Fruit fly (Drosophila melanogaster): ENCODE data around the gene indra.

The indra gene

dm6 chr3L:1370939-1371338 is 28.7 kb upstream of the indra start (continued):
- no peak for TF ChIP-seq Sry-β (GFP tag; optimal IDR thresholded peaks at IDR 0.05)
- TF ChIP-seq row (GFP tag; IDR thresholded peaks at IDR 0.05), result peak; percentile 27; the same call in 1 of the 3 replicates
- TF ChIP-seq CG8924 (tag; optimal IDR thresholded peaks at IDR 0.05), result peak; percentile 19
- TF ChIP-seq Ptx1 (GFP tag; IDR thresholded peaks at IDR 0.05), result peak; percentile 42
- no peak for TF ChIP-seq HHEX (GFP tag; optimal IDR thresholded peaks at IDR 0.05)
- TF ChIP-seq dpn (GFP tag; optimal IDR thresholded peaks at IDR 0.05), result peak in 1 of 2 experiments; percentile 44
- peak; percentile 37 for TF ChIP-seq CG17359 (tag; optimal IDR thresholded peaks at IDR 0.05)
- TF ChIP-seq CG6654 (GFP tag; optimal IDR thresholded peaks at IDR 0.05), result no peak
- TF ChIP-seq kay (GFP tag; optimal IDR thresholded peaks at IDR 0.05), result no peak
- TF ChIP-seq toy (GFP tag; IDR thresholded peaks at IDR 0.05), result no peak
- peak; percentile 22 for TF ChIP-seq CG30431 (GFP tag; optimal IDR thresholded peaks at IDR 0.05)
- TF ChIP-seq Aef1 (GFP tag; IDR thresholded peaks at IDR 0.05), result no peak
- no peak for TF ChIP-seq tll (GFP tag; optimal IDR thresholded peaks at IDR 0.05)
- peak; percentile 40 for TF ChIP-seq CG30403 (GFP tag; optimal IDR thresholded peaks at IDR 0.05)
- TF ChIP-seq fd64A (GFP tag; optimal IDR thresholded peaks at IDR 0.05), result no peak
- TF ChIP-seq Abd-B (GFP tag; optimal IDR thresholded peaks at IDR 0.05), result peak; percentile 18
- TF ChIP-seq mam (GFP tag; optimal IDR thresholded peaks at IDR 0.05), result no peak
- no peak for TF ChIP-seq Atf-2 (GFP tag; optimal IDR thresholded peaks at IDR 0.05)
- no peak for TF ChIP-seq tx (GFP tag; optimal IDR thresholded peaks at IDR 0.05)
- no peak for TF ChIP-seq CG10431 (GFP tag; optimal IDR thresholded peaks at IDR 0.05)
- no peak for TF ChIP-seq CG17568 (GFP tag; optimal IDR thresholded peaks at IDR 0.05)
- no peak for TF ChIP-seq CG12104 (GFP tag; optimal IDR thresholded peaks at IDR 0.05)
- TF ChIP-seq PHDP (tag; optimal IDR thresholded peaks at IDR 0.05), result no peak
- no peak for TF ChIP-seq Dip3 (GFP tag; optimal IDR thresholded peaks at IDR 0.05)
- no peak for TF ChIP-seq Max (GFP tag; optimal IDR thresholded peaks at IDR 0.05)
- TF ChIP-seq CG2678 (tag; optimal IDR thresholded peaks at IDR 0.05), result no peak
- no peak for TF ChIP-seq NFAT (GFP tag; IDR thresholded peaks at IDR 0.05)
- no peak for TF ChIP-seq slou (GFP tag; optimal IDR thresholded peaks at IDR 0.05)
- TF ChIP-seq Blimp-1 (GFP tag; optimal IDR thresholded peaks at IDR 0.05), result peak; percentile 36
- TF ChIP-seq CG4707 (GFP tag; optimal IDR thresholded peaks at IDR 0.05), result no peak
- TF ChIP-seq CG9797 (GFP tag; optimal IDR thresholded peaks at IDR 0.05), result no peak
- no peak for TF ChIP-seq CG43689 (GFP tag; IDR thresholded peaks at IDR 0.05)
- no peak for TF ChIP-seq NK7.1 (GFP tag; optimal IDR thresholded peaks at IDR 0.05)
- TF ChIP-seq CG17186 (GFP tag; optimal IDR thresholded peaks at IDR 0.05), result no peak
- no peak for TF ChIP-seq run (tag; optimal IDR thresholded peaks at IDR 0.05)
- TF ChIP-seq GATAe (GFP tag; conservative IDR thresholded peaks at IDR 0.05), result no peak
- no peak for TF ChIP-seq Bgb (GFP tag; IDR thresholded peaks at IDR 0.05; ENCODE audit: partially characterized antibody)
- no peak for TF ChIP-seq Scr (GFP tag; IDR thresholded peaks at IDR 0.05; ENCODE audit: partially characterized antibody)
- TF ChIP-seq CG1647 (GFP tag; optimal IDR thresholded peaks at IDR 0.05), result no peak
- TF ChIP-seq pb (GFP tag; optimal IDR thresholded peaks at IDR 0.05), result no peak
- no peak for TF ChIP-seq CG4424 (GFP tag; optimal IDR thresholded peaks at IDR 0.05)
- peak; percentile 51 for TF ChIP-seq Sox102F (GFP tag; optimal IDR thresholded peaks at IDR 0.05)
- TF ChIP-seq ems (GFP tag; optimal IDR thresholded peaks at IDR 0.05), result peak; percentile 20
- TF ChIP-seq crp (GFP tag; optimal IDR thresholded peaks at IDR 0.05), result no peak
- no peak for TF ChIP-seq Atf3 (GFP tag; optimal IDR thresholded peaks at IDR 0.05)
- TF ChIP-seq Fer2 (tag; optimal IDR thresholded peaks at IDR 0.05), result no peak
- TF ChIP-seq lab (GFP tag; optimal IDR thresholded peaks at IDR 0.05), result peak; percentile 38
- no peak for TF ChIP-seq CG18011 (GFP tag; optimal IDR thresholded peaks at IDR 0.05)
- TF ChIP-seq HLH4C (GFP tag; IDR thresholded peaks at IDR 0.05; ENCODE audit: partially characterized antibody), result no peak
- TF ChIP-seq lov (optimal IDR thresholded peaks at IDR 0.05), result no peak
- no peak for TF ChIP-seq lov (GFP tag; IDR thresholded peaks at IDR 0.05)

All from whole organism, embryonic.